Fruit fly (Drosophila melanogaster) whole organism, embryonic: Measurements from ENCODE around the gene Rab9D.

Source experiments
- Aef1 ChIP-seq: fragments of 200-800 bp; sonication (Bioruptor generic); IDR thresholded peaks from 3 replicates; pipeline ENCODE4 v1.3.6; 2022; ENCODE audit warnings: missing biosample characterization, missing genetic modification characterization
- Awh ChIP-seq: fragments of 200-800 bp; sonication (Bioruptor generic); IDR thresholded peaks from 2 replicates; pipeline ENCODE4, ENCODE4 v1.3.6; 2022; ENCODE audit warnings: missing biosample characterization, missing genetic modification characterization
- B-H2 ChIP-seq: fragments of 200-800 bp; sonication (Bioruptor generic); optimal IDR thresholded peaks from 2 replicates; lab custom pipeline; 2018; ENCODE audit warnings: missing biosample characterization, mild to moderate bottlenecking, missing genetic modification characterization
- Bgb ChIP-seq: fragments of 200-800 bp; sonication (Bioruptor generic); IDR thresholded peaks from 2 replicates; pipeline ENCODE4 v1.3.6; 2022; ENCODE audit warnings: missing biosample characterization, missing genetic modification characterization; ENCODE audit not compliant: partially characterized antibody
- CG11398 ChIP-seq: fragments of 200-800 bp; sonication (Bioruptor generic); optimal IDR thresholded peaks from 2 replicates; lab custom pipeline; 2016; ENCODE audit warnings: missing biosample characterization, missing genetic modification characterization
- CG12104 ChIP-seq: fragments of 200-800 bp; sonication (Bioruptor generic); optimal IDR thresholded peaks from 3 replicates; lab custom pipeline; 2016; ENCODE audit warnings: missing biosample characterization, missing genetic modification characterization
- CG12744 ChIP-seq: fragments of 200-800 bp; sonication (Bioruptor generic); optimal IDR thresholded peaks from 2 replicates; lab custom pipeline; 2016; ENCODE audit warnings: missing biosample characterization, missing genetic modification characterization
- CG13296 ChIP-seq: fragments of 200-800 bp; sonication (Bioruptor generic); optimal IDR thresholded peaks from 3 replicates; lab custom pipeline; 2018; ENCODE audit warnings: missing biosample characterization, mild to moderate bottlenecking, missing genetic modification characterization
- CG17385 ChIP-seq: fragments of 200-800 bp; sonication (Bioruptor generic); optimal IDR thresholded peaks from 3 replicates; lab custom pipeline; 2018; ENCODE audit warnings: missing biosample characterization, mild to moderate bottlenecking, missing genetic modification characterization
- CG18011 ChIP-seq: fragments of 200-800 bp; sonication (Bioruptor generic); optimal IDR thresholded peaks from 2 replicates; lab custom pipeline; 2017; ENCODE audit warnings: missing biosample characterization, missing genetic modification characterization, mild to moderate bottlenecking, moderate library complexity, missing genotype
- CG3065 ChIP-seq: fragments of 200-800 bp; sonication (Bioruptor generic); optimal IDR thresholded peaks from 2 replicates; lab custom pipeline; 2016; ENCODE audit warnings: missing biosample characterization, missing genetic modification characterization
- CG31441 ChIP-seq: fragments of 200-800 bp; sonication (Bioruptor generic); IDR thresholded peaks from 2 replicates; pipeline ENCODE4 v1.3.6; 2022; ENCODE audit warnings: missing biosample characterization, missing genetic modification characterization
- CG33213 ChIP-seq: fragments of 200-800 bp; sonication (Bioruptor generic); optimal IDR thresholded peaks from 3 replicates; lab custom pipeline; 2016; ENCODE audit warnings: missing biosample characterization, missing genetic modification characterization
- CG42726 ChIP-seq: fragments of 200-800 bp; sonication (Bioruptor generic); IDR thresholded peaks from 2 replicates; pipeline ENCODE4 v1.3.6; 2022; ENCODE audit warnings: missing biosample characterization, missing genetic modification characterization; ENCODE audit not compliant: partially characterized antibody
- CG4282 ChIP-seq: fragments of 200-800 bp; sonication (Bioruptor generic); optimal IDR thresholded peaks from 2 replicates; lab custom pipeline; 2016; ENCODE audit warnings: missing biosample characterization, missing genetic modification characterization
- CG7839 ChIP-seq: fragments of 200-800 bp; sonication (Bioruptor generic); optimal IDR thresholded peaks from 3 replicates; lab custom pipeline; 2018; ENCODE audit warnings: missing biosample characterization, mild to moderate bottlenecking, missing genetic modification characterization, moderate library complexity
- CG8765 ChIP-seq: fragments of 200-800 bp; sonication (Bioruptor generic); IDR thresholded peaks from 2 replicates; pipeline ENCODE4 v1.3.6; 2022; ENCODE audit warnings: missing biosample characterization, missing genetic modification characterization
- CG9609 ChIP-seq: fragments of 200-800 bp; sonication (Bioruptor generic); optimal IDR thresholded peaks from 3 replicates; lab custom pipeline; 2016; ENCODE audit warnings: missing biosample characterization, missing genetic modification characterization
- D19A ChIP-seq: fragments of 200-800 bp; optimal IDR thresholded peaks from 3 replicates; lab custom pipeline; 2019; ENCODE audit warnings: missing biosample characterization, mild to moderate bottlenecking, missing genetic modification characterization, moderate library complexity
- Dip3 ChIP-seq: fragments of 200-800 bp; sonication (Bioruptor generic); optimal IDR thresholded peaks from 3 replicates; lab custom pipeline; 2016; ENCODE audit warnings: missing biosample characterization, missing genetic modification characterization
- Dp ChIP-seq: fragments of 200-800 bp; sonication (Bioruptor generic); optimal IDR thresholded peaks from 2 replicates; lab custom pipeline; 2018; ENCODE audit warnings: missing biosample characterization, mild to moderate bottlenecking, missing genetic modification characterization, moderate library complexity
- E2f2 ChIP-seq: fragments of 200-800 bp; sonication (Bioruptor generic); IDR thresholded peaks from 2 replicates; pipeline ENCODE4 v1.3.6; 2022; ENCODE audit warnings: missing biosample characterization, missing genetic modification characterization
- ERR ChIP-seq: fragments of 200-800 bp; sonication (Bioruptor generic); optimal IDR thresholded peaks from 2 replicates; lab custom pipeline; 2016; ENCODE audit warnings: missing biosample characterization, missing genetic modification characterization
- Hsf ChIP-seq: fragments of 200-800 bp; sonication (Bioruptor generic); optimal IDR thresholded peaks from 3 replicates; lab custom pipeline; 2016; ENCODE audit warnings: missing biosample characterization, missing genetic modification characterization
- Kr ChIP-seq: fragments of 200-800 bp; sonication (Bioruptor generic); optimal IDR thresholded peaks from 2 replicates; lab custom pipeline; 2017; ENCODE audit warnings: missing biosample characterization, mild to moderate bottlenecking, missing genetic modification characterization
- Mrtf ChIP-seq: fragments of 200-800 bp; sonication (Bioruptor generic); IDR thresholded peaks from 3 replicates; pipeline ENCODE4 v1.3.6; 2022; ENCODE audit warnings: missing biosample characterization, missing genetic modification characterization
- Optix ChIP-seq: fragments of 200-800 bp; sonication (Bioruptor generic); IDR thresholded peaks from 3 replicates; pipeline ENCODE4 v1.3.6; 2022; ENCODE audit warnings: missing biosample characterization, missing genetic modification characterization
- Scr ChIP-seq: fragments of 200-800 bp; sonication (Bioruptor generic); IDR thresholded peaks from 2 replicates; pipeline ENCODE4 v1.3.6; 2022; ENCODE audit warnings: missing biosample characterization, missing genetic modification characterization; ENCODE audit not compliant: partially characterized antibody
- Xbp1 ChIP-seq: fragments of 200-800 bp; sonication (Bioruptor generic); optimal IDR thresholded peaks from 3 replicates; lab custom pipeline; 2016; ENCODE audit warnings: missing biosample characterization, mild to moderate bottlenecking, missing genetic modification characterization
- ash1 ChIP-seq: fragments of 200-800 bp; sonication (Bioruptor generic); optimal IDR thresholded peaks from 2 replicates; lab custom pipeline; 2018; ENCODE audit warnings: missing biosample characterization, mild to moderate bottlenecking, missing genetic modification characterization
- az2 ChIP-seq: fragments of 200-800 bp; sonication (Bioruptor generic); optimal IDR thresholded peaks from 3 replicates; lab custom pipeline; 2016; ENCODE audit warnings: missing biosample characterization, missing genetic modification characterization
- bsh ChIP-seq, 2 experiments: fragments of 200-800 bp; sonication (Bioruptor generic); optimal IDR thresholded peaks; 2 replicates each; lab custom pipeline; 2017 to 2018; ENCODE audit warnings: mild to moderate bottlenecking in 2 of 2, missing biosample characterization in 2 of 2, missing genetic modification characterization in 2 of 2, moderate library complexity in 1 of 2
- cg ChIP-seq: fragments of 200-800 bp; sonication (Bioruptor generic); optimal IDR thresholded peaks from 3 replicates; lab custom pipeline; 2019; ENCODE audit warnings: missing biosample characterization, mild to moderate bottlenecking, missing genetic modification characterization, moderate library complexity
- dm ChIP-seq: fragments of 200-800 bp; sonication (Bioruptor generic); optimal IDR thresholded peaks from 3 replicates; lab custom pipeline; 2016; ENCODE audit warnings: missing biosample characterization, missing genetic modification characterization
- eve ChIP-seq, 2 experiments: fragments of >200 bp; optimal IDR thresholded peaks; 2 replicates each; lab custom pipeline; 2017; ENCODE audit warnings: missing biosample characterization in 2 of 2, missing genetic modification characterization in 2 of 2
- fru ChIP-seq: fragments of >200 bp; optimal IDR thresholded peaks from 2 replicates; lab custom pipeline; 2017
- gce ChIP-seq: fragments of 200-800 bp; sonication (Bioruptor generic); IDR thresholded peaks from 3 replicates; pipeline ENCODE4 v1.3.6; 2022; ENCODE audit warnings: missing biosample characterization, missing genetic modification characterization
- gt ChIP-seq: fragments of 200-800 bp; sonication (Bioruptor generic); IDR thresholded peaks from 2 replicates; pipeline ENCODE4 v1.3.6; 2022; ENCODE audit warnings: missing biosample characterization, missing genetic modification characterization
- jing ChIP-seq: fragments of 200-800 bp; sonication (Bioruptor generic); optimal IDR thresholded peaks from 2 replicates; lab custom pipeline; 2018; ENCODE audit warnings: missing biosample characterization, mild to moderate bottlenecking, missing genetic modification characterization
- lab ChIP-seq: fragments of 200-800 bp; sonication (Bioruptor generic); optimal IDR thresholded peaks from 3 replicates; lab custom pipeline; 2017; ENCODE audit warnings: missing biosample characterization, missing genetic modification characterization, mild to moderate bottlenecking, moderate library complexity, missing genetic modification reagents
- nmo ChIP-seq: fragments of 200-800 bp; sonication (Bioruptor generic); optimal IDR thresholded peaks from 2 replicates; lab custom pipeline; 2018; ENCODE audit warnings: missing biosample characterization, mild to moderate bottlenecking, missing genetic modification characterization, moderate library complexity
- oc ChIP-seq: fragments of 200-800 bp; sonication (Bioruptor generic); optimal IDR thresholded peaks from 2 replicates; lab custom pipeline; 2018; ENCODE audit warnings: missing biosample characterization, mild to moderate bottlenecking, missing genetic modification characterization, moderate library complexity
- otp ChIP-seq: fragments of 200-800 bp; sonication (Bioruptor generic); IDR thresholded peaks from 3 replicates; pipeline ENCODE4, ENCODE4 v1.3.6; 2022; ENCODE audit warnings: missing biosample characterization, missing genetic modification characterization
- p53 ChIP-seq: fragments of 200-800 bp; sonication (Bioruptor generic); optimal IDR thresholded peaks from 2 replicates; lab custom pipeline; 2016; ENCODE audit warnings: missing biosample characterization, missing genetic modification characterization
- pho ChIP-seq: fragments of 200-800 bp; sonication (Bioruptor generic); optimal IDR thresholded peaks from 2 replicates; lab custom pipeline; 2016; ENCODE audit warnings: missing biosample characterization, missing genetic modification characterization
- scrt ChIP-seq: fragments of 200-800 bp; sonication (Bioruptor generic); optimal IDR thresholded peaks from 2 replicates; lab custom pipeline; 2018; ENCODE audit warnings: missing biosample characterization, mild to moderate bottlenecking, missing genetic modification characterization, moderate library complexity
- slou ChIP-seq: fragments of 200-800 bp; sonication (Bioruptor generic); optimal IDR thresholded peaks from 3 replicates; lab custom pipeline; 2016; ENCODE audit warnings: missing biosample characterization, missing genetic modification characterization
- sob ChIP-seq: fragments of 200-800 bp; sonication (Bioruptor generic); IDR thresholded peaks from 2 replicates; pipeline ENCODE4 v1.3.6; 2022; ENCODE audit warnings: missing biosample characterization, missing genetic modification characterization
- ttk ChIP-seq: fragments of 200-800 bp; sonication (Bioruptor generic); IDR thresholded peaks from 2 replicates; pipeline ENCODE4 v2.1.2; 2022; ENCODE audit warnings: missing biosample characterization, missing genetic modification characterization
- twi ChIP-seq: fragments of 200-800 bp; optimal IDR thresholded peaks from 2 replicates; lab custom pipeline; 2019; ENCODE audit warnings: missing biosample characterization, mild to moderate bottlenecking, missing genetic modification characterization, moderate library complexity
- yki ChIP-seq: fragments of >200 bp; optimal IDR thresholded peaks from 3 replicates; lab custom pipeline; 2018
- zen2 ChIP-seq: fragments of 200-800 bp; sonication (Bioruptor generic); IDR thresholded peaks from 3 replicates; pipeline ENCODE4 v1.3.6; 2022; ENCODE audit warnings: missing biosample characterization, missing genetic modification characterization; ENCODE audit not compliant: partially characterized antibody

Rab9D gene

dm6 chrX:10543303-10543702, 45.6 kb upstream of the Rab9D start (continued):
- TF ChIP-seq E2f2 (GFP tag; lab: Robert Waterston, UW) (peak; percentile 32; the same call in 1 of the 2 replicates), CG8765 (GFP tag; lab: Robert Waterston, UW) (no peak), nmo (GFP tag; lab: Kevin White, UChicago) (peak; percentile 77), oc (tag; lab: Kevin White, UChicago) (peak; percentile 36), CG9609 (GFP tag; lab: Kevin White, UChicago) (no peak), ERR (GFP tag; lab: Kevin White, UChicago) (no peak), D19A (peak; percentile 70), dm (GFP tag; lab: Kevin White, UChicago) (peak; percentile 4), Awh (GFP tag; lab: Robert Waterston, UW) (no peak), Scr (GFP tag; lab: Robert Waterston, UW) (no peak), p53 (GFP tag; lab: Kevin White, UChicago) (no peak), Optix (GFP tag; lab: Robert Waterston, UW) (no peak), jing (GFP tag; lab: Kevin White, UChicago) (peak; percentile 52), yki (lab: Kevin White, UChicago) (no peak), CG11398 (GFP tag; lab: Kevin White, UChicago) (peak; percentile 8), CG3065 (GFP tag; lab: Kevin White, UChicago) (no peak), otp (0 out of 3 replicates have a peak, but pooled peaks have one; percentile 57), gce (GFP tag; lab: Robert Waterston, UW) (peak; percentile 66; the same call in 1 of the 3 replicates), pho (GFP tag; lab: Kevin White, UChicago) (peak; percentile 9), sob (GFP tag; lab: Robert Waterston, UW) (peak; percentile 53), cg (no peak), CG4282 (GFP tag; lab: Kevin White, UChicago) (no peak), CG18011 (GFP tag; lab: Kevin White, UChicago) (no peak), Aef1 (peak; percentile 45; the same call in 1 of the 3 replicates), CG33213 (GFP tag; lab: Kevin White, UChicago) (peak; percentile 33), Bgb (GFP tag; lab: Robert Waterston, UW) (no peak), Hsf (GFP tag; lab: Kevin White, UChicago) (peak; percentile 57), CG12104 (GFP tag; lab: Kevin White, UChicago) (peak; percentile 33), ttk (GFP tag; lab: Robert Waterston, UW) (peak; percentile 68), lab (GFP tag; lab: Kevin White, UChicago) (peak; percentile 61), slou (GFP tag; lab: Kevin White, UChicago) (no peak), CG7839 (tag; lab: Kevin White, UChicago) (peak; percentile 76), scrt (GFP tag; lab: Kevin White, UChicago) (peak; percentile 9), ash1 (no peak), gt (GFP tag; lab: Robert Waterston, UW) (0 out of 2 replicates have a peak, but pooled peaks have one; percentile 18), Dip3 (GFP tag; lab: Kevin White, UChicago) (no peak), az2 (GFP tag; lab: Kevin White, UChicago) (peak; percentile 67), CG12744 (GFP tag; lab: Kevin White, UChicago) (peak; percentile 19), Xbp1 (GFP tag; lab: Kevin White, UChicago) (peak; percentile 72), bsh (GFP tag; optimal IDR thresholded peaks at IDR 0.05; lab: Kevin White, UChicago) (peak in 1 of 2 experiments; percentile 84), B-H2 (GFP tag; lab: Kevin White, UChicago) (no peak), CG42726 (GFP tag; lab: Robert Waterston, UW) (no peak), zen2 (GFP tag; lab: Robert Waterston, UW) (no peak), Kr (GFP tag; lab: Kevin White, UChicago) (no peak), Dp (GFP tag; lab: Kevin White, UChicago) (no peak), CG13296 (GFP tag; lab: Kevin White, UChicago) (no peak), Mrtf (peak; percentile 61; the same call in 2 of the 3 replicates), fru (lab: Kevin White, UChicago) (no peak), twi (tag; lab: Kevin White, UChicago) (no peak), CG31441 (GFP tag; lab: Robert Waterston, UW) (peak; percentile 76), eve (GFP tag; optimal IDR thresholded peaks at IDR 0.05; lab: Kevin White, UChicago) (peak in 1 of 2 experiments; percentile 71), CG17385 (GFP tag; lab: Kevin White, UChicago) (peak; percentile 48)
